Fruit fly (Drosophila melanogaster) whole organism, embryonic: ENCODE results near the gene WDR79.

Experiments used
- Aef1 ChIP-seq: fragments of 200-800 bp; sonication (Bioruptor generic); IDR thresholded peaks from 3 replicates; pipeline ENCODE4 v1.3.6; 2022; ENCODE audit warnings: missing biosample characterization, missing genetic modification characterization
- CG10209 ChIP-seq: fragments of 200-800 bp; sonication (Bioruptor generic); optimal IDR thresholded peaks from 3 replicates; lab custom pipeline; 2017; ENCODE audit warnings: missing biosample characterization, mild to moderate bottlenecking, missing genetic modification characterization, missing genetic modification reagents
- CG10979 ChIP-seq: fragments of 200-800 bp; sonication (Bioruptor generic); optimal IDR thresholded peaks from 2 replicates; lab custom pipeline; 2018; ENCODE audit warnings: missing biosample characterization, mild to moderate bottlenecking, missing genetic modification characterization, moderate library complexity
- CG12071 ChIP-seq: fragments of 200-800 bp; sonication (Bioruptor generic); optimal IDR thresholded peaks from 3 replicates; lab custom pipeline; 2018; ENCODE audit warnings: missing biosample characterization, mild to moderate bottlenecking, missing genetic modification characterization
- CG12219 ChIP-seq: fragments of 200-800 bp; sonication (Bioruptor generic); optimal IDR thresholded peaks from 3 replicates; lab custom pipeline; 2018; ENCODE audit warnings: missing biosample characterization, mild to moderate bottlenecking, missing genetic modification characterization
- CG14050 ChIP-seq: fragments of 200-800 bp; sonication (Bioruptor generic); IDR thresholded peaks from 3 replicates; pipeline ENCODE4 v1.3.6; 2022; ENCODE audit warnings: missing biosample characterization, missing genetic modification characterization
- CG1529 ChIP-seq: fragments of 200-800 bp; sonication (Bioruptor generic); optimal IDR thresholded peaks from 3 replicates; lab custom pipeline; 2018; ENCODE audit warnings: missing biosample characterization, missing genetic modification characterization
- CG17328 ChIP-seq: fragments of 200-800 bp; sonication (Bioruptor generic); IDR thresholded peaks from 2 replicates; pipeline ENCODE4 v1.3.6; 2022; ENCODE audit warnings: missing biosample characterization, missing genetic modification characterization
- CG17829 ChIP-seq: fragments of 200-800 bp; optimal IDR thresholded peaks from 2 replicates; lab custom pipeline; 2019; ENCODE audit warnings: missing biosample characterization, mild to moderate bottlenecking, missing genetic modification characterization, moderate library complexity
- CG1792 ChIP-seq: fragments of 200-800 bp; sonication (Bioruptor generic); optimal IDR thresholded peaks from 2 replicates; lab custom pipeline; 2016; ENCODE audit warnings: missing biosample characterization, missing genetic modification characterization
- CG2712 ChIP-seq: fragments of 200-800 bp; optimal IDR thresholded peaks from 3 replicates; lab custom pipeline; 2019; ENCODE audit warnings: missing biosample characterization, mild to moderate bottlenecking, missing genetic modification characterization, moderate library complexity
- CG30403 ChIP-seq: fragments of 200-800 bp; sonication (Bioruptor generic); optimal IDR thresholded peaks from 3 replicates; lab custom pipeline; 2016; ENCODE audit warnings: missing biosample characterization, missing genetic modification characterization
- CG3281 ChIP-seq: fragments of 200-800 bp; sonication (Bioruptor generic); optimal IDR thresholded peaks from 3 replicates; lab custom pipeline; 2017; ENCODE audit warnings: missing biosample characterization, mild to moderate bottlenecking, missing genetic modification characterization
- CG34224 ChIP-seq: fragments of 200-800 bp; sonication (Bioruptor generic); IDR thresholded peaks from 3 replicates; pipeline ENCODE4 v1.3.6; 2022; ENCODE audit warnings: missing biosample characterization, missing genetic modification characterization; ENCODE audit not compliant: partially characterized antibody
- CG34422 ChIP-seq: fragments of 200-800 bp; sonication (Bioruptor generic); IDR thresholded peaks from 3 replicates; pipeline ENCODE4 v1.3.6; 2022; ENCODE audit warnings: missing biosample characterization, missing genetic modification characterization
- CG4328 ChIP-seq: fragments of 200-800 bp; sonication (Bioruptor generic); optimal IDR thresholded peaks from 3 replicates; lab custom pipeline; 2017; ENCODE audit warnings: missing biosample characterization, missing genetic modification reagents, missing genetic modification characterization
- CG4730 ChIP-seq: fragments of 200-800 bp; sonication (Bioruptor generic); IDR thresholded peaks from 2 replicates; pipeline ENCODE4 v1.3.6; 2022; ENCODE audit warnings: missing biosample characterization, missing genetic modification characterization
- CG7357 ChIP-seq: fragments of 200-800 bp; sonication (Bioruptor generic); IDR thresholded peaks from 3 replicates; pipeline ENCODE4 v1.3.6; 2022; ENCODE audit warnings: missing biosample characterization, missing genetic modification characterization
- CG7786 ChIP-seq: fragments of 200-800 bp; sonication (Bioruptor generic); optimal IDR thresholded peaks from 2 replicates; lab custom pipeline; 2016; ENCODE audit warnings: missing biosample characterization, missing genetic modification characterization
- CG8478 ChIP-seq: fragments of >200 bp; optimal IDR thresholded peaks from 2 replicates; lab custom pipeline; 2018
- CG9797 ChIP-seq: fragments of 200-800 bp; sonication (Bioruptor generic); optimal IDR thresholded peaks from 3 replicates; lab custom pipeline; 2018; ENCODE audit warnings: missing biosample characterization, mild to moderate bottlenecking, missing genetic modification characterization
- CG9817 ChIP-seq: fragments of 200-800 bp; sonication (Bioruptor generic); optimal IDR thresholded peaks from 2 replicates; lab custom pipeline; 2018; ENCODE audit warnings: missing biosample characterization, mild to moderate bottlenecking, missing genetic modification characterization, moderate library complexity
- CG9932 ChIP-seq: fragments of 200-800 bp; sonication (Bioruptor generic); IDR thresholded peaks from 2 replicates; pipeline ENCODE4 v1.3.6; 2022; ENCODE audit warnings: missing biosample characterization, missing genetic modification characterization
- Dp ChIP-seq: fragments of 200-800 bp; sonication (Bioruptor generic); optimal IDR thresholded peaks from 2 replicates; lab custom pipeline; 2018; ENCODE audit warnings: missing biosample characterization, mild to moderate bottlenecking, missing genetic modification characterization, moderate library complexity
- H15 ChIP-seq: fragments of 200-800 bp; sonication (Bioruptor generic); IDR thresholded peaks from 3 replicates; pipeline ENCODE4 v1.3.6; 2022; ENCODE audit warnings: missing biosample characterization, missing genetic modification characterization
- HLH3B ChIP-seq: fragments of 200-800 bp; sonication (Bioruptor generic); IDR thresholded peaks from 2 replicates; pipeline ENCODE4 v1.3.6; 2022; ENCODE audit warnings: missing biosample characterization, missing genetic modification characterization
- Nf-YB ChIP-seq: fragments of 200-800 bp; sonication (Bioruptor generic); optimal IDR thresholded peaks from 3 replicates; lab custom pipeline; 2019; ENCODE audit warnings: missing biosample characterization, mild to moderate bottlenecking, missing genetic modification characterization, moderate library complexity
- Oaz ChIP-seq: fragments of 200-800 bp; sonication (Bioruptor generic); IDR thresholded peaks from 2 replicates; pipeline ENCODE4 v1.3.6; 2022; ENCODE audit warnings: missing biosample characterization, missing genetic modification characterization
- ab ChIP-seq: fragments of 200-800 bp; sonication (Bioruptor generic); optimal IDR thresholded peaks from 2 replicates; lab custom pipeline; 2016; ENCODE audit warnings: missing biosample characterization, missing genetic modification characterization
- ash1 ChIP-seq: fragments of 200-800 bp; sonication (Bioruptor generic); optimal IDR thresholded peaks from 2 replicates; lab custom pipeline; 2018; ENCODE audit warnings: missing biosample characterization, mild to moderate bottlenecking, missing genetic modification characterization
- bcd ChIP-seq: fragments of 200-800 bp; sonication (Bioruptor generic); optimal IDR thresholded peaks from 2 replicates; lab custom pipeline; 2017; ENCODE audit warnings: missing biosample characterization, mild to moderate bottlenecking, missing genetic modification characterization
- br ChIP-seq: fragments of >200 bp; optimal IDR thresholded peaks from 2 replicates; lab custom pipeline; 2017
- btn ChIP-seq: fragments of 200-800 bp; sonication (Bioruptor generic); optimal IDR thresholded peaks from 2 replicates; lab custom pipeline; 2016; ENCODE audit warnings: missing biosample characterization, missing genetic modification characterization
- cas ChIP-seq: fragments of 200-800 bp; sonication (Bioruptor generic); IDR thresholded peaks from 2 replicates; pipeline ENCODE4 v1.3.6; 2022; ENCODE audit warnings: missing biosample characterization, missing genetic modification characterization
- ci ChIP-seq: fragments of 200-800 bp; sonication (Bioruptor generic); IDR thresholded peaks from 3 replicates; pipeline ENCODE4 v1.3.6; 2022; ENCODE audit warnings: missing biosample characterization, missing genetic modification characterization
- corto ChIP-seq: fragments of 200-800 bp; sonication (Bioruptor generic); optimal IDR thresholded peaks from 2 replicates; lab custom pipeline; 2016; ENCODE audit warnings: missing biosample characterization, mild to moderate bottlenecking, missing genetic modification characterization, moderate library complexity
- fd102C ChIP-seq: fragments of 200-800 bp; sonication (Bioruptor generic); optimal IDR thresholded peaks from 2 replicates; lab custom pipeline; 2018; ENCODE audit warnings: missing biosample characterization, mild to moderate bottlenecking, missing genetic modification characterization, moderate library complexity
- fd64A ChIP-seq: fragments of 200-800 bp; sonication (Bioruptor generic); optimal IDR thresholded peaks from 3 replicates; lab custom pipeline; 2018; ENCODE audit warnings: missing biosample characterization, mild to moderate bottlenecking, missing genetic modification characterization
- gce ChIP-seq: fragments of 200-800 bp; sonication (Bioruptor generic); IDR thresholded peaks from 3 replicates; pipeline ENCODE4 v1.3.6; 2022; ENCODE audit warnings: missing biosample characterization, missing genetic modification characterization
- gcm2 ChIP-seq: fragments of 200-800 bp; sonication (Bioruptor generic); optimal IDR thresholded peaks from 2 replicates; lab custom pipeline; 2016; ENCODE audit warnings: missing biosample characterization, missing genetic modification characterization
- gro ChIP-seq: fragments of 200-800 bp; sonication (Bioruptor generic); optimal IDR thresholded peaks from 2 replicates; lab custom pipeline; 2016; ENCODE audit warnings: missing biosample characterization, missing genetic modification characterization
- gsb-n ChIP-seq: fragments of 200-800 bp; sonication (Bioruptor generic); optimal IDR thresholded peaks from 3 replicates; lab custom pipeline; 2018; ENCODE audit warnings: missing biosample characterization, mild to moderate bottlenecking, missing genetic modification characterization
- luna ChIP-seq: fragments of 200-800 bp; sonication (Bioruptor generic); optimal IDR thresholded peaks from 2 replicates; lab custom pipeline; 2016; ENCODE audit warnings: missing biosample characterization, missing genetic modification characterization
- mirr ChIP-seq: fragments of 200-800 bp; sonication (Bioruptor generic); optimal IDR thresholded peaks from 3 replicates; lab custom pipeline; 2018; ENCODE audit warnings: missing biosample characterization, mild to moderate bottlenecking, missing genetic modification characterization
- otp ChIP-seq: fragments of 200-800 bp; sonication (Bioruptor generic); IDR thresholded peaks from 3 replicates; pipeline ENCODE4, ENCODE4 v1.3.6; 2022; ENCODE audit warnings: missing biosample characterization, missing genetic modification characterization
- pnt ChIP-seq: fragments of 200-800 bp; sonication (Bioruptor generic); optimal IDR thresholded peaks from 3 replicates; lab custom pipeline; 2016; ENCODE audit warnings: missing biosample characterization, missing genetic modification characterization
- run ChIP-seq: fragments of 200-800 bp; sonication (Bioruptor generic); optimal IDR thresholded peaks from 3 replicates; lab custom pipeline; 2018; ENCODE audit warnings: missing biosample characterization, mild to moderate bottlenecking, missing genetic modification characterization
- sc ChIP-seq, 3 experiments: fragments of >200 bp in 2 of 3; fragments of 200-800 bp in 1 of 3; sonication (Bioruptor generic) in 1 of 3; optimal IDR thresholded peaks; 2 replicates in 2 of 3; 3 replicates in 1 of 3; lab custom pipeline; 2017; ENCODE audit warnings: mild to moderate bottlenecking in 1 of 3, missing biosample characterization in 1 of 3, missing genetic modification characterization in 1 of 3, missing genetic modification reagents in 1 of 3
- schlank ChIP-seq: fragments of 200-800 bp; sonication (Bioruptor generic); optimal IDR thresholded peaks from 2 replicates; lab custom pipeline; 2018; ENCODE audit warnings: missing biosample characterization, mild to moderate bottlenecking, missing genetic modification characterization
- sd ChIP-seq: fragments of 200-800 bp; sonication (Bioruptor generic); optimal IDR thresholded peaks from 3 replicates; lab custom pipeline; 2018; ENCODE audit warnings: missing biosample characterization, mild to moderate bottlenecking, missing genetic modification characterization, moderate library complexity
- sens ChIP-seq: fragments of 200-800 bp; sonication (Bioruptor generic); peaks from one replicate; lab custom pipeline; 2016; ENCODE audit warnings: missing biosample characterization, missing genetic modification characterization
- shn ChIP-seq: fragments of 200-800 bp; sonication (Bioruptor generic); optimal IDR thresholded peaks from 3 replicates; lab custom pipeline; 2016; ENCODE audit warnings: missing biosample characterization, missing genetic modification characterization
- wdn ChIP-seq: fragments of 200-800 bp; sonication (Bioruptor generic); IDR thresholded peaks from 2 replicates; pipeline ENCODE4 v1.3.6; 2022; ENCODE audit warnings: missing biosample characterization, missing genetic modification characterization

Gene WDR79

DNA sequence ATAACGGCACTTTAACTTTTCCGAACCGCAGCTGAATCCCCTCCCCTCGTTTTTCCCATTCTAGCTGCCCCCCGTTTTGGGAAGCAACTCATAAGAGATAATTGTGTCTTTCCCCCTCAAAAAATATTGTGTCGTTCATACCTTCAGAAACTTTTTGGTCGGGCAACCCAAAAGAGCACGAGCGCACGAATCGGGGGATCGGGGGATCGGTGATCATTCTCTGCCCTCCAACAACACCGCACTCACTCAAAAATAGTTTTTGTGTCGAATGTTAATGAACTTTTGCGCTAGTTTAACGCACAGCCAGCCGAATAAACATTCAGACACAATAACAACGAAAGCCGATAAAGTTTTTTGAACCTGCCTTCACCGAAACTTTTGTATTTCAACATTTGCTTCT is 37.2 kb downstream of the WDR79 start (continued):
- TF ChIP-seq ash1 (GFP tag; lab: Kevin White, UChicago) = no peak
- no peak for TF ChIP-seq btn (GFP tag; lab: Kevin White, UChicago)
- TF ChIP-seq schlank (tag; lab: Kevin White, UChicago) = no peak
- no peak for TF ChIP-seq gsb-n (tag; lab: Kevin White, UChicago)
- no peak for TF ChIP-seq shn (GFP tag; lab: Kevin White, UChicago)
- TF ChIP-seq Oaz (GFP tag; lab: Robert Waterston, UW) = no peak
- TF ChIP-seq sens = no peak
- TF ChIP-seq CG10209 (GFP tag; lab: Kevin White, UChicago) = no peak
- TF ChIP-seq CG10979 = no peak
- TF ChIP-seq mirr (GFP tag; lab: Kevin White, UChicago) = peak; percentile 64
- no peak for TF ChIP-seq wdn (GFP tag; lab: Robert Waterston, UW)
- TF ChIP-seq CG14050 (GFP tag; lab: Robert Waterston, UW) = no peak
- TF ChIP-seq Aef1 = peak; percentile 64
- no peak for TF ChIP-seq CG34224 (GFP tag; lab: Robert Waterston, UW)
- no peak for TF ChIP-seq CG12219 (GFP tag; lab: Kevin White, UChicago)
- TF ChIP-seq CG9797 (GFP tag; lab: Kevin White, UChicago) = no peak
- TF ChIP-seq CG9817 = no peak
- no peak for TF ChIP-seq pnt (GFP tag; lab: Kevin White, UChicago)
- TF ChIP-seq CG4328 (GFP tag; lab: Kevin White, UChicago) = no peak
- no peak for TF ChIP-seq fd64A (GFP tag; lab: Kevin White, UChicago)
- TF ChIP-seq Dp (GFP tag; lab: Kevin White, UChicago) = no peak
- TF ChIP-seq bcd = no peak
- TF ChIP-seq gcm2 (GFP tag; lab: Kevin White, UChicago) = no peak
- no peak for TF ChIP-seq HLH3B (GFP tag; lab: Robert Waterston, UW)
- TF ChIP-seq CG17829 (tag; lab: Kevin White, UChicago) = no peak
- TF ChIP-seq gce (GFP tag; lab: Robert Waterston, UW) = no peak
- TF ChIP-seq Nf-YB (GFP tag; lab: Kevin White, UChicago) = no peak
- no peak for TF ChIP-seq CG12071 (GFP tag; lab: Kevin White, UChicago)
- no peak for TF ChIP-seq gro
- TF ChIP-seq cas = no peak
- TF ChIP-seq CG17328 (GFP tag; lab: Robert Waterston, UW) = no peak
- TF ChIP-seq CG30403 (GFP tag; lab: Kevin White, UChicago) = no peak
- TF ChIP-seq ab (GFP tag; lab: Kevin White, UChicago) = no peak
- TF ChIP-seq br (lab: Kevin White, UChicago) = no peak
- no peak for TF ChIP-seq CG1529
- no peak for TF ChIP-seq CG2712 (tag; lab: Kevin White, UChicago)
- no peak for TF ChIP-seq CG34422 (GFP tag; lab: Robert Waterston, UW)
- TF ChIP-seq sc (optimal IDR thresholded peaks at IDR 0.05; lab: Kevin White, UChicago) = no peak
- no peak for TF ChIP-seq sc (GFP tag; optimal IDR thresholded peaks at IDR 0.05; lab: Kevin White, UChicago)
- TF ChIP-seq CG3281 = no peak
- no peak for TF ChIP-seq run (tag; lab: Kevin White, UChicago)
- TF ChIP-seq corto (GFP tag; lab: Kevin White, UChicago) = no peak
- no peak for TF ChIP-seq H15
- no peak for TF ChIP-seq CG1792
- TF ChIP-seq CG7357 (GFP tag; lab: Robert Waterston, UW) = no peak
- no peak for TF ChIP-seq CG8478
- TF ChIP-seq fd102C = no peak
- TF ChIP-seq otp (GFP tag; lab: Robert Waterston, UW) = no peak
- TF ChIP-seq ci = peak; percentile 26; the same call in 1 of the 3 replicates
- no peak for TF ChIP-seq CG4730 (GFP tag; lab: Robert Waterston, UW)
- TF ChIP-seq sd = peak; percentile 81
- no peak for TF ChIP-seq luna
- TF ChIP-seq CG9932 (GFP tag; lab: Robert Waterston, UW) = no peak
- TF ChIP-seq CG7786 (GFP tag; lab: Kevin White, UChicago) = no peak
